Worm (Caenorhabditis elegans): ENCODE measurements around the gene col-115.

DNA sequence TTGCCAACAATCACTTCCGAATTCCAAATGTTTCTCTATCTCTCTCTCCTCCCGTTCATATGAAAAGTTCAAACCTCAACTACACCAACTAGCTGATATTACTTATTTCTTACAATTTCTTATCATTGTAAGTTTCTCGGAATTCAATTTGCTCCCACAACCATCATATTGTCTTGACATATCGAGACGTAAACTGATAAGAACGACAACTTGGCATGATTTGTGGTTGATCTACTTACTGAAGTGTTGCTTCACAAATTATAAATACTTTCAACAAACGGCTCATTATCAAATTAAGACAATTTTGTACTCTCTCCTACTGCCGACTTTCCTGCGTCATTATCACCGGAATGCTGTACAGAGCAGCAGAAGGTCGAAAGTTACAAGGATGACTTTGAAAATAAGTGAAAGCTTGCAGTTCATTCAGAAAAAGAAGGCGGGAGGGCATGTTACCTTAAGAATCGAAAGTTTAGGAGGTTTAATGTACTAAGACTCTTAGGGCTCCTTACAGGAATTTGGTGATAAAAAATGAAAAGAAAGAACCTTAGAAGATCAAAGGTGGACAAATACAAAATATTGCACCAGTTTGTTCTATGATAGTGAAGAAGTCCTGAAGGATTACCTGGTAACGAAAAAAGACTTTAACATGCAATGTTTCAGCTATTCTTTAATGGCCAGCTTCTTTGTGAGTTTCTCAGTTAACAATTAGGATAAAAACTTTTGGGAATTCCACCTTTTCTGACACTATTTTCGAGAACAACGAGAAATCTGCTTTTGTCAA lies 43.8 kb downstream of the col-115 start:
- no peak for TF ChIP-seq zip-5 (tag; optimal IDR thresholded peaks at IDR 0.05)
- no peak for TF ChIP-seq ceh-9 (tag; optimal IDR thresholded peaks at IDR 0.05)
- no peak for TF ChIP-seq sox-4 (tag; optimal IDR thresholded peaks at IDR 0.05)
- no peak for TF ChIP-seq pqm-1 (tag; optimal IDR thresholded peaks at IDR 0.05)
- no peak for TF ChIP-seq sox-2 (GFP tag; IDR thresholded peaks at IDR 0.05)
- TF ChIP-seq tbx-7 (tag; optimal IDR thresholded peaks at IDR 0.05), result no peak

Data from whole organism, late embryonic.